Fruit fly (Drosophila melanogaster) whole organism, pupa: ENCODE data around the gene ND-B14.5B.

Experiments
- CG10348 ChIP-seq: fragments of 200-800 bp; sonication (Bioruptor generic); IDR thresholded peaks from 2 replicates; pipeline ENCODE4 v1.3.6; 2022; ENCODE audit warnings: missing biosample characterization, missing genetic modification characterization
- CG13204 ChIP-seq: fragments of 200-800 bp; sonication (Bioruptor generic); optimal IDR thresholded peaks from 2 replicates; lab custom pipeline; 2018; ENCODE audit warnings: missing biosample characterization, mild to moderate bottlenecking, missing genetic modification characterization, moderate library complexity
- CG15710 ChIP-seq: fragments of 200-800 bp; sonication (Bioruptor generic); optimal IDR thresholded peaks from 2 replicates; lab custom pipeline; 2018; ENCODE audit warnings: missing biosample characterization, mild to moderate bottlenecking, missing genetic modification characterization, moderate library complexity
- CG17806 ChIP-seq: fragments of 200-800 bp; sonication (Bioruptor generic); optimal IDR thresholded peaks from 2 replicates; lab custom pipeline; 2018; ENCODE audit warnings: missing biosample characterization, mild to moderate bottlenecking, missing genetic modification characterization, moderate library complexity
- CG8159 ChIP-seq: fragments of 200-800 bp; sonication (Bioruptor generic); optimal IDR thresholded peaks from 3 replicates; lab custom pipeline; 2018; ENCODE audit warnings: missing biosample characterization, mild to moderate bottlenecking, missing genetic modification characterization, moderate library complexity
- CG8301 ChIP-seq: fragments of 200-800 bp; sonication (Bioruptor generic); optimal IDR thresholded peaks from 2 replicates; lab custom pipeline; 2018; ENCODE audit warnings: missing biosample characterization, mild to moderate bottlenecking, missing genetic modification characterization
- CG9948 ChIP-seq: fragments of 200-800 bp; sonication (Bioruptor generic); optimal IDR thresholded peaks from 2 replicates; lab custom pipeline; 2018; ENCODE audit warnings: missing biosample characterization, mild to moderate bottlenecking, missing genetic modification characterization, moderate library complexity
- Snoo ChIP-seq: fragments of 200-800 bp; sonication (Bioruptor generic); optimal IDR thresholded peaks from 3 replicates; lab custom pipeline; 2017; ENCODE audit warnings: missing biosample characterization, mild to moderate bottlenecking, missing genetic modification characterization, inconsistent platforms
- fd96Ca ChIP-seq: fragments of 200-800 bp; sonication (Bioruptor generic); IDR thresholded peaks from 3 replicates; pipeline ENCODE4 v1.3.6; 2022; ENCODE audit warnings: missing biosample characterization, missing genetic modification characterization
- gl ChIP-seq: fragments of 200-800 bp; sonication (Bioruptor generic); optimal IDR thresholded peaks from 2 replicates; lab custom pipeline; 2018; ENCODE audit warnings: missing biosample characterization, mild to moderate bottlenecking, missing genetic modification characterization
- rn ChIP-seq: fragments of 200-800 bp; sonication (Bioruptor generic); IDR thresholded peaks from 2 replicates; pipeline ENCODE4 v1.3.6; 2022; ENCODE audit warnings: missing biosample characterization, missing genetic modification characterization

- TF ChIP-seq CG15710 (tag; lab: Kevin White, UChicago) (no peak), gl (tag; lab: Kevin White, UChicago) (no peak), CG8301 (tag; lab: Kevin White, UChicago) (no peak), CG8159 (tag; lab: Kevin White, UChicago) (no peak), fd96Ca (no peak), CG10348 (GFP tag; lab: Robert Waterston, UW) (no peak), CG9948 (tag; lab: Kevin White, UChicago) (no peak), CG13204 (GFP tag; lab: Kevin White, UChicago) (no peak), rn (no peak), CG17806 (tag; lab: Kevin White, UChicago) (no peak), Snoo (no peak)
These were observed 19.5 kb upstream of the ND-B14.5B start for dm6 chr2L:3165022-3165647.
